Worm (Caenorhabditis elegans): Measurements from ENCODE around the gene C09G5.13.

DNA sequence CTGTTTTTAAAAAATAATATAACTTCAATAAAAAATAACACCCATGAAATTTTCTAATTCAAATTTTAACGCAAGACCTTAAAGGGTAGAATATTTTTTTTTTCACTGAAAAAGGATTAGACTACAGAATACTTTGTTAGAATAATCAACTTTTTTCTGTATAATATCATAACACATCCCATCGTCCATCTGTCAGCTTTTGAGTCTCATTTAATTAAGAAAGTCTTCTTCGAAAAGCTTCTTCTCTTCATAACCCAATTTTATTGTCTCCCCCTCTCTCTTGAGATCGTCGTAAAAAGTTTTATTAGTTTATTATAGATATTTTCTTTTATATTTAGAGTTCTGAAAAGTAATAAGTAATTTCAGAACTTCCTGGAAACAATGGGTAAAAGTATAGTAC lies 21.2 kb upstream of the C09G5.13 start:
- TF ChIP-seq mab-5 (tag; optimal IDR thresholded peaks at IDR 0.05) (no peak), pha-4 (tag; optimal IDR thresholded peaks at IDR 0.05) (no peak)

Data from whole organism, mixed stage, embryonic.